Worm (Caenorhabditis elegans) whole organism, late embryonic: ENCODE results near the gene C35B1.4.

ENCODE experiments used
- F13H6.1 ChIP-seq: sonication (generic microtip); optimal IDR thresholded peaks from 2 replicates; lab custom pipeline; 2016; ENCODE audit warnings: missing genetic modification characterization, missing compliant biosample characterization
- ceh-30 ChIP-seq: fragments of 150-350 bp; optimal IDR thresholded peaks from 2 replicates; lab custom pipeline; 2014; ENCODE audit warnings: missing biosample characterization, missing genetic modification characterization
- ceh-34 ChIP-seq: sonication (generic microtip); optimal IDR thresholded peaks from 2 replicates; lab custom pipeline; 2016; ENCODE audit warnings: mild to moderate bottlenecking, missing genetic modification characterization, missing compliant biosample characterization
- ceh-48 ChIP-seq: sonication (generic microtip); optimal IDR thresholded peaks from 2 replicates; lab custom pipeline; 2016; ENCODE audit warnings: missing genetic modification characterization, inconsistent platforms, missing compliant biosample characterization
- fkh-10 ChIP-seq: fragments of 150-350 bp; optimal IDR thresholded peaks from 2 replicates; lab custom pipeline; 2014; ENCODE audit warnings: missing biosample characterization, missing genetic modification reagents, missing genetic modification characterization
- hlh-30 ChIP-seq: sonication (generic microtip); optimal IDR thresholded peaks from 2 replicates; lab custom pipeline; 2017; ENCODE audit warnings: antibody characterized with exemption, missing genetic modification characterization, missing compliant biosample characterization; ENCODE audit not compliant: insufficient read depth
- hlh-6 ChIP-seq: sonication (generic microtip); optimal IDR thresholded peaks from 2 replicates; lab custom pipeline; 2016; ENCODE audit warnings: missing genotype, missing genetic modification characterization, missing compliant biosample characterization
- madf-2 ChIP-seq: sonication (generic microtip); optimal IDR thresholded peaks from 2 replicates; lab custom pipeline; 2017; ENCODE audit warnings: missing genetic modification characterization, missing compliant biosample characterization
- mec-3 ChIP-seq: sonication (generic microtip); optimal IDR thresholded peaks from 2 replicates; lab custom pipeline; 2016; ENCODE audit warnings: borderline replicate concordance, missing genetic modification characterization, missing compliant biosample characterization
- nhr-11 ChIP-seq: fragments of 150-350 bp; optimal IDR thresholded peaks from 2 replicates; lab custom pipeline; 2014; ENCODE audit warnings: missing biosample characterization, missing genetic modification characterization
- npax-4 ChIP-seq: sonication (generic microtip); optimal IDR thresholded peaks from 2 replicates; lab custom pipeline; 2016; ENCODE audit warnings: missing genetic modification characterization, missing compliant biosample characterization
- pax-1 ChIP-seq: fragments of 150-350 bp; optimal IDR thresholded peaks from 2 replicates; lab custom pipeline; 2014; ENCODE audit warnings: missing biosample characterization, missing genetic modification characterization
- pha-4 ChIP-seq: fragments of 150-350 bp; optimal IDR thresholded peaks from 2 replicates; lab custom pipeline; 2018; ENCODE audit warnings: missing biosample characterization, missing genetic modification reagents, missing genetic modification characterization
- zip-5 ChIP-seq: sonication (generic microtip); optimal IDR thresholded peaks from 2 replicates; lab custom pipeline; 2016; ENCODE audit warnings: missing genetic modification characterization, missing compliant biosample characterization

- TF ChIP-seq zip-5 (tag; lab: Kevin White, UChicago) (no peak), hlh-6 (tag; lab: Kevin White, UChicago) (no peak), pha-4 (tag; lab: Kevin White, UChicago) (no peak), nhr-11 (tag; lab: Kevin White, UChicago) (no peak), pax-1 (no peak), mec-3 (tag; lab: Kevin White, UChicago) (no peak), F13H6.1 (tag; lab: Kevin White, UChicago) (no peak), hlh-30 (no peak), ceh-30 (tag; lab: Kevin White, UChicago) (no peak), ceh-34 (no peak), madf-2 (tag; lab: Kevin White, UChicago) (no peak), fkh-10 (GFP tag; lab: Kevin White, UChicago) (no peak), ceh-48 (no peak), npax-4 (tag; lab: Kevin White, UChicago) (no peak)
Measured at ce11 chrIV:4094364-4094763, 14.8 kb downstream of the C35B1.4 start.
